Worm (Caenorhabditis elegans): ENCODE data around the gene fbxb-72.

Gene fbxb-72

ce11 chrV:773256-773655 lies 49.5 kb upstream of the fbxb-72 start, which contains the start of gene sti-1 (continued):
- TF ChIP-seq elt-2 (tag; optimal IDR thresholded peaks at IDR 0.05) (peak; percentile 49), C34B4.2 (tag; optimal IDR thresholded peaks at IDR 0.05) (no peak), unc-86 (tag; optimal IDR thresholded peaks at IDR 0.05) (peak; percentile 87), ces-1 (GFP tag; optimal IDR thresholded peaks at IDR 0.05) (no peak), pqm-1 (tag; optimal IDR thresholded peaks at IDR 0.05) (no peak), lin-13 (GFP tag; optimal IDR thresholded peaks at IDR 0.05) (peak; percentile 79), nhr-84 (tag; optimal IDR thresholded peaks at IDR 0.05) (no peak), mdl-1 (tag; optimal IDR thresholded peaks at IDR 0.05) (peak in 1 of 2 experiments; percentile 75), hpl-2 (GFP tag; optimal IDR thresholded peaks at IDR 0.05) (no peak), unc-130 (tag; optimal IDR thresholded peaks at IDR 0.05) (peak; percentile 89), ceh-90 (tag; optimal IDR thresholded peaks at IDR 0.05) (no peak), ama-1 (optimal IDR thresholded peaks at IDR 0.05) (peak; percentile 56), ets-5 (GFP tag; IDR thresholded peaks at IDR 0.05) (no peak), ztf-11 (tag; optimal IDR thresholded peaks at IDR 0.05) (peak in 1 of 2 experiments; percentile 70), fkh-10 (GFP tag; optimal IDR thresholded peaks at IDR 0.05) (peak; percentile 19), jun-1 (tag; optimal IDR thresholded peaks at IDR 0.05) (peak; percentile 86), mab-9 (GFP tag; IDR thresholded peaks at IDR 0.05) (peak; percentile 79), hlh-17 (GFP tag; optimal IDR thresholded peaks at IDR 0.05; ENCODE audit: borderline replicate concordance) (no peak), lir-3 (tag; optimal IDR thresholded peaks at IDR 0.05; ENCODE audit: poor library complexity) (peak; percentile 54), nhr-85 (tag) (peak; percentile 93), irx-1 (tag; optimal IDR thresholded peaks at IDR 0.05) (peak; percentile 81), nhr-71 (tag; optimal IDR thresholded peaks at IDR 0.05) (peak; percentile 95), lin-35 (GFP tag; optimal IDR thresholded peaks at IDR 0.05) (peak; percentile 97 to 99), lin-14 (GFP tag; optimal IDR thresholded peaks at IDR 0.05) (peak; percentile 98), egl-13 (tag; optimal IDR thresholded peaks at IDR 0.05) (peak; percentile 89), mep-1 (tag; optimal IDR thresholded peaks at IDR 0.05) (peak; percentile 95), hlh-4 (tag; optimal IDR thresholded peaks at IDR 0.05) (no peak), zip-4 (GFP tag; optimal IDR thresholded peaks at IDR 0.05) (peak; percentile 56), elt-3 (tag; optimal IDR thresholded peaks at IDR 0.05) (peak in 2 of 6 experiments; percentile 65 to 90), lin-15B (tag; optimal IDR thresholded peaks at IDR 0.05) (peak; percentile 85), fkh-8 (tag; optimal IDR thresholded peaks at IDR 0.05) (peak; percentile 83), swsn-7 (tag; optimal IDR thresholded peaks at IDR 0.05) (peak; percentile 92), blmp-1 (tag; optimal IDR thresholded peaks at IDR 0.05) (peak; percentile 74), C16A3.4 (tag; optimal IDR thresholded peaks at IDR 0.05) (peak; percentile 83), zag-1 (tag; optimal IDR thresholded peaks at IDR 0.05) (no peak), nhr-11 (tag; optimal IDR thresholded peaks at IDR 0.05) (peak; percentile 81), dsc-1 (tag; optimal IDR thresholded peaks at IDR 0.05) (peak; percentile 92), grh-1 (GFP tag; IDR thresholded peaks at IDR 0.05) (peak; percentile 77), unc-30 (tag; optimal IDR thresholded peaks at IDR 0.05) (no peak), ztf-4 (tag; optimal IDR thresholded peaks at IDR 0.05) (no peak), tbx-2 (tag; optimal IDR thresholded peaks at IDR 0.05) (peak; percentile 91), efl-1 (optimal IDR thresholded peaks at IDR 0.05) (peak; percentile 99 to 100), efl-1 (GFP tag; optimal IDR thresholded peaks at IDR 0.05 in 1 of 2) (peak; percentile 99 to 100), fos-1 (tag; optimal IDR thresholded peaks at IDR 0.05) (peak; percentile 76), vab-15 (tag; optimal IDR thresholded peaks at IDR 0.05) (peak; percentile 24), mef-2 (tag; optimal IDR thresholded peaks at IDR 0.05) (no peak), nhr-77 (tag; optimal IDR thresholded peaks at IDR 0.05) (peak; percentile 96), nhr-76 (tag; optimal IDR thresholded peaks at IDR 0.05) (no peak), egl-27 (tag; optimal IDR thresholded peaks at IDR 0.05) (no peak), isw-1 (GFP tag; IDR thresholded peaks at IDR 0.05) (peak; percentile 87), lsy-2 (tag; optimal IDR thresholded peaks at IDR 0.05) (peak; percentile 89 to 91), nhr-28 (tag; optimal IDR thresholded peaks at IDR 0.05) (peak; percentile 39), C04F5.9 (tag; optimal IDR thresholded peaks at IDR 0.05) (peak; percentile 41), unc-62 (GFP tag; optimal IDR thresholded peaks at IDR 0.05) (no peak), nhr-237 (tag; optimal IDR thresholded peaks at IDR 0.05) (peak; percentile 83)

Data from whole organism, L1 larva.